Fruit fly (Drosophila melanogaster) S2 (cell line): ENCODE results near the gene PAN3.

ENCODE experiments used
- CG8478 ChIP-seq: fragments of >200 bp; optimal IDR thresholded peaks from 2 replicates; lab custom pipeline; 2018
- CTCF ChIP-seq, 2 experiments: fragments of >200 bp; optimal IDR thresholded peaks; 2 replicates each; lab custom pipeline; 2018

- TF ChIP-seq CG8478 = no peak
- no peak for TF ChIP-seq CTCF (optimal IDR thresholded peaks at IDR 0.05; lab: Kevin White, UChicago)
Measured at dm6 chr3L:3073460-3073859, 2.5 kb downstream of the PAN3 start.
